Fruit fly (Drosophila melanogaster) whole organism, embryonic: Measurements from ENCODE around the gene CG5731.
A peak's percentile ranks its signal among the peaks of the same experiment; 100 is the strongest.

Source experiments
- CG10267 ChIP-seq: fragments of 200-800 bp; sonication (Bioruptor generic); optimal IDR thresholded peaks from 2 replicates; lab custom pipeline; 2018; ENCODE audit warnings: missing biosample characterization, mild to moderate bottlenecking, missing genetic modification characterization, moderate library complexity
- CG11093 ChIP-seq: fragments of 200-800 bp; sonication (Bioruptor generic); IDR thresholded peaks from 3 replicates; pipeline ENCODE4 v1.3.6; 2022; ENCODE audit warnings: missing biosample characterization, missing genetic modification characterization
- CG12391 ChIP-seq: fragments of 200-800 bp; sonication (Bioruptor generic); optimal IDR thresholded peaks from 3 replicates; lab custom pipeline; 2018; ENCODE audit warnings: missing biosample characterization, mild to moderate bottlenecking, missing genetic modification characterization, moderate library complexity
- CG13296 ChIP-seq: fragments of 200-800 bp; sonication (Bioruptor generic); optimal IDR thresholded peaks from 3 replicates; lab custom pipeline; 2018; ENCODE audit warnings: missing biosample characterization, mild to moderate bottlenecking, missing genetic modification characterization
- CG14050 ChIP-seq: fragments of 200-800 bp; sonication (Bioruptor generic); IDR thresholded peaks from 3 replicates; pipeline ENCODE4 v1.3.6; 2022; ENCODE audit warnings: missing biosample characterization, missing genetic modification characterization
- CG15479 ChIP-seq: fragments of 200-800 bp; sonication (Bioruptor generic); optimal IDR thresholded peaks from 3 replicates; lab custom pipeline; 2019; ENCODE audit warnings: missing biosample characterization, mild to moderate bottlenecking, missing genetic modification characterization, moderate library complexity
- CG1603 ChIP-seq: fragments of 200-800 bp; sonication (Bioruptor generic); optimal IDR thresholded peaks from 2 replicates; lab custom pipeline; 2019; ENCODE audit warnings: missing biosample characterization, mild to moderate bottlenecking, missing genetic modification characterization, moderate library complexity
- CG30020 ChIP-seq: fragments of 200-800 bp; optimal IDR thresholded peaks from 2 replicates; lab custom pipeline; 2019; ENCODE audit warnings: missing biosample characterization, mild to moderate bottlenecking, missing genetic modification characterization, moderate library complexity
- CG4328 ChIP-seq: fragments of 200-800 bp; sonication (Bioruptor generic); optimal IDR thresholded peaks from 3 replicates; lab custom pipeline; 2017; ENCODE audit warnings: missing biosample characterization, missing genetic modification reagents, missing genetic modification characterization
- CG4617 ChIP-seq: fragments of 200-800 bp; sonication (Bioruptor generic); optimal IDR thresholded peaks from 3 replicates; lab custom pipeline; 2016; ENCODE audit warnings: missing biosample characterization, missing genetic modification characterization, borderline replicate concordance
- CG6175 ChIP-seq: fragments of 200-800 bp; sonication (Bioruptor generic); IDR thresholded peaks from 3 replicates; pipeline ENCODE4 v1.3.6; 2022; ENCODE audit warnings: missing biosample characterization, missing genetic modification characterization
- CG6689 ChIP-seq: fragments of 200-800 bp; sonication (Bioruptor generic); IDR thresholded peaks from 2 replicates; pipeline ENCODE4 v1.3.6; 2022; ENCODE audit warnings: missing biosample characterization, missing genetic modification characterization
- CG8765 ChIP-seq: fragments of 200-800 bp; sonication (Bioruptor generic); IDR thresholded peaks from 2 replicates; pipeline ENCODE4 v1.3.6; 2022; ENCODE audit warnings: missing biosample characterization, missing genetic modification characterization
- CG8924 ChIP-seq: fragments of 200-800 bp; optimal IDR thresholded peaks from 3 replicates; lab custom pipeline; 2019; ENCODE audit warnings: missing biosample characterization, mild to moderate bottlenecking, missing genetic modification characterization, moderate library complexity
- Camta ChIP-seq: fragments of 200-800 bp; sonication (Bioruptor generic); optimal IDR thresholded peaks from 2 replicates; lab custom pipeline; 2016; ENCODE audit warnings: missing biosample characterization, missing genetic modification characterization
- Dp ChIP-seq: fragments of 200-800 bp; sonication (Bioruptor generic); optimal IDR thresholded peaks from 2 replicates; lab custom pipeline; 2018; ENCODE audit warnings: missing biosample characterization, mild to moderate bottlenecking, missing genetic modification characterization, moderate library complexity
- E2f2 ChIP-seq: fragments of 200-800 bp; sonication (Bioruptor generic); IDR thresholded peaks from 2 replicates; pipeline ENCODE4 v1.3.6; 2022; ENCODE audit warnings: missing biosample characterization, missing genetic modification characterization
- Ets97D ChIP-seq: fragments of 200-800 bp; sonication (Bioruptor generic); optimal IDR thresholded peaks from 3 replicates; lab custom pipeline; 2016; ENCODE audit warnings: missing biosample characterization, missing genetic modification characterization
- Fer1 ChIP-seq: fragments of 200-800 bp; sonication (Bioruptor generic); optimal IDR thresholded peaks from 2 replicates; lab custom pipeline; 2017; ENCODE audit warnings: missing biosample characterization, mild to moderate bottlenecking, missing genetic modification characterization
- Hsf ChIP-seq: fragments of 200-800 bp; sonication (Bioruptor generic); optimal IDR thresholded peaks from 3 replicates; lab custom pipeline; 2016; ENCODE audit warnings: missing biosample characterization, missing genetic modification characterization
- MESR4 ChIP-seq: fragments of 200-800 bp; sonication (Bioruptor generic); optimal IDR thresholded peaks from 2 replicates; lab custom pipeline; 2018; ENCODE audit warnings: missing biosample characterization, mild to moderate bottlenecking, missing genetic modification characterization, moderate library complexity
- Meics ChIP-seq: fragments of 200-800 bp; sonication (Bioruptor generic); optimal IDR thresholded peaks from 2 replicates; lab custom pipeline; 2017; ENCODE audit warnings: missing biosample characterization, mild to moderate bottlenecking, missing genetic modification characterization
- Rfx ChIP-seq: fragments of 200-800 bp; sonication (Bioruptor generic); IDR thresholded peaks from 2 replicates; pipeline ENCODE4 v1.3.6; 2022; ENCODE audit warnings: missing biosample characterization, missing genetic modification characterization
- Xbp1 ChIP-seq: fragments of 200-800 bp; sonication (Bioruptor generic); optimal IDR thresholded peaks from 3 replicates; lab custom pipeline; 2016; ENCODE audit warnings: missing biosample characterization, mild to moderate bottlenecking, missing genetic modification characterization
- Xrp1 ChIP-seq: fragments of 200-800 bp; sonication (Bioruptor generic); IDR thresholded peaks from 2 replicates; pipeline ENCODE4 v1.3.6; 2022; ENCODE audit warnings: missing biosample characterization, missing genetic modification characterization
- YL-1 ChIP-seq: fragments of 200-800 bp; sonication (Bioruptor generic); optimal IDR thresholded peaks from 3 replicates; lab custom pipeline; 2017; ENCODE audit warnings: missing biosample characterization, mild to moderate bottlenecking, missing genetic modification characterization
- ab ChIP-seq: fragments of 200-800 bp; sonication (Bioruptor generic); optimal IDR thresholded peaks from 2 replicates; lab custom pipeline; 2016; ENCODE audit warnings: missing biosample characterization, missing genetic modification characterization
- bbx ChIP-seq: fragments of 200-800 bp; sonication (Bioruptor generic); IDR thresholded peaks from 2 replicates; pipeline ENCODE4 v1.3.6; 2022; ENCODE audit warnings: missing biosample characterization, missing genetic modification characterization; ENCODE audit not compliant: partially characterized antibody
- cato ChIP-seq: fragments of 200-800 bp; sonication (Bioruptor generic); optimal IDR thresholded peaks from 2 replicates; lab custom pipeline; 2016; ENCODE audit warnings: missing biosample characterization, missing genetic modification characterization, borderline replicate concordance
- crp ChIP-seq, 2 experiments: fragments of 200-800 bp; sonication (Bioruptor generic); optimal IDR thresholded peaks; 2 replicates in 1 of 2; 3 replicates in 1 of 2; lab custom pipeline; 2017; ENCODE audit warnings: missing biosample characterization in 2 of 2, missing genetic modification characterization in 2 of 2, mild to moderate bottlenecking in 1 of 2, moderate library complexity in 1 of 2
- dpn ChIP-seq, 2 experiments: fragments of 200-800 bp; sonication (Bioruptor generic); optimal IDR thresholded peaks; 3 replicates each; lab custom pipeline; 2016; ENCODE audit warnings: missing biosample characterization in 2 of 2, missing genetic modification characterization in 2 of 2
- dysf ChIP-seq: fragments of 200-800 bp; sonication (Bioruptor generic); IDR thresholded peaks from 3 replicates; pipeline ENCODE4 v1.3.6; 2022; ENCODE audit warnings: missing biosample characterization, missing genetic modification characterization
- gfzf ChIP-seq: fragments of 200-800 bp; sonication (Bioruptor generic); optimal IDR thresholded peaks from 2 replicates; lab custom pipeline; 2016; ENCODE audit warnings: missing biosample characterization, mild to moderate bottlenecking, missing genetic modification characterization, moderate library complexity
- gt ChIP-seq: fragments of 200-800 bp; sonication (Bioruptor generic); IDR thresholded peaks from 2 replicates; pipeline ENCODE4 v1.3.6; 2022; ENCODE audit warnings: missing biosample characterization, missing genetic modification characterization
- her ChIP-seq: fragments of 200-800 bp; sonication (Bioruptor generic); optimal IDR thresholded peaks from 2 replicates; lab custom pipeline; 2016; ENCODE audit warnings: missing biosample characterization, missing genetic modification characterization
- hkb ChIP-seq, 2 experiments: fragments of 200-800 bp in 1 of 2; fragments of >200 bp in 1 of 2; sonication (Bioruptor generic) in 1 of 2; IDR thresholded peaks in 1 of 2; optimal IDR thresholded peaks in 1 of 2; 2 replicates each; pipeline versions ENCODE4 v1.3.6 to Lab custom; 2017 to 2022; ENCODE audit warnings: missing biosample characterization in 1 of 2, missing genetic modification characterization in 1 of 2
- kah ChIP-seq: fragments of 200-800 bp; sonication (Bioruptor generic); optimal IDR thresholded peaks from 2 replicates; lab custom pipeline; 2018; ENCODE audit warnings: missing biosample characterization, mild to moderate bottlenecking, missing genetic modification characterization
- kni ChIP-seq: fragments of 200-800 bp; sonication (Bioruptor generic); optimal IDR thresholded peaks from 3 replicates; lab custom pipeline; 2017; ENCODE audit warnings: mild to moderate bottlenecking, missing biosample characterization, missing genetic modification reagents, missing genetic modification characterization
- knrl ChIP-seq: fragments of 200-800 bp; sonication (Bioruptor generic); IDR thresholded peaks from 3 replicates; pipeline ENCODE4 v1.3.6; 2022; ENCODE audit warnings: missing biosample characterization, missing genetic modification characterization; ENCODE audit not compliant: partially characterized antibody
- lola ChIP-seq, 3 experiments: fragments of >200 bp in 2 of 3; fragments of 200-800 bp in 1 of 3; sonication (Bioruptor generic) in 1 of 3; optimal IDR thresholded peaks; 2 replicates each; lab custom pipeline; 2017 to 2019; ENCODE audit warnings: missing biosample characterization in 3 of 3, missing genetic modification characterization in 3 of 3, mild to moderate bottlenecking in 1 of 3, moderate library complexity in 1 of 3
- pb ChIP-seq: fragments of 200-800 bp; sonication (Bioruptor generic); optimal IDR thresholded peaks from 3 replicates; lab custom pipeline; 2016; ENCODE audit warnings: missing biosample characterization, missing genetic modification characterization
- ranshi ChIP-seq: fragments of 200-800 bp; sonication (Bioruptor generic); IDR thresholded peaks from 2 replicates; pipeline ENCODE4 v1.3.6; 2022; ENCODE audit warnings: missing biosample characterization, missing genetic modification characterization
- seq ChIP-seq: fragments of 200-800 bp; sonication (Bioruptor generic); IDR thresholded peaks from 2 replicates; pipeline ENCODE4 v1.3.6; 2022; ENCODE audit warnings: missing biosample characterization, missing genetic modification characterization
- sim ChIP-seq: fragments of 200-800 bp; sonication (Bioruptor generic); IDR thresholded peaks from 2 replicates; pipeline ENCODE4 v1.3.6; 2022; ENCODE audit warnings: missing biosample characterization, missing genetic modification characterization
- slbo ChIP-seq: fragments of 200-800 bp; sonication (Bioruptor generic); IDR thresholded peaks from 2 replicates; pipeline ENCODE4 v1.3.6; 2022; ENCODE audit warnings: missing biosample characterization, missing genetic modification characterization
- vfl ChIP-seq: fragments of 200-800 bp; sonication (Bioruptor generic); optimal IDR thresholded peaks from 2 replicates; lab custom pipeline; 2016; ENCODE audit warnings: missing biosample characterization, missing genetic modification characterization
- zen2 ChIP-seq: fragments of 200-800 bp; sonication (Bioruptor generic); IDR thresholded peaks from 3 replicates; pipeline ENCODE4 v1.3.6; 2022; ENCODE audit warnings: missing biosample characterization, missing genetic modification characterization; ENCODE audit not compliant: partially characterized antibody

CG5731 gene

DNA sequence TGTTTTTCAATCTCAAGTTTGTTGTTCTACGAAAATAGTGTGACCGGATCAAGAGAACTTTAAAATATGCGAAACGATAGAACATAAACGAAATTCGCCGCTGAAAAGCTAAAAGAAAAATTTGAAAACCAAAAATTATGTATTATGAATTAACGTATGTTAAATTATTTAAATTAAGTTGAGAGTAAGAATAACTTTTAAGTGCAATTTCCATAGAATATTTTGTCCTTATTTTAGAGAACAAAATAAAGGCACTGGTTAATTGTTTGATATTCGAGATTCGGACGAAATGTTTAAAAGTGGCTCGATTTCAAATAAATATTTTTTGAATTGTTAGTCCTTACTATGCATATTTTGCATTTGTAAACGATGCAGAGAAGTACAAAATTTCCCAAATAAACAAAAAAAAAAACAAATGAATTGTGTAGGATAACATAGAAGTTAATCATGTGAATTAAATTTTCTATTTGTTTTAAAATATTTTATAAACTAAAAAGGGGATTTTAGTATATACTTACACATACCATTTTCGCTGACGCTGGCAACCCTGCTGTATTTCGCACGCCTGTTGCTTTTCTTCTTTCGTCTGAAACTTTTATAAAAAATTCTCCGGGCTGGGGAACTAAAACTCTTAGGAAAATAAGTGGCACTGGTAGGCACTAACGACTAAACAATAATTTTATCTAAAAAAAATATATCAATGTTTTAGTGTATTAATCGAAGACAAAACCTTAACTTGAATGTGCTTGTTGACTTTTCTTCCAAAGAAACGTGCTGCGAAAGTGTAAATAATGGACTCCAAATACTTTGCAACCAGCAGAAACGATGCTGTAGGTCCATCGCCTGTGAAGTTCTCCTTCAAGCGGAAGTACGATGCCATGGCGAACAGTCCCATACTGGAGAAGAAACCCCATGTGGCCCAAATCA is 1.4 kb upstream of the CG5731 start, which contains the start of the genes CG5727 and ath (continued):
- peak; percentile 32 for TF ChIP-seq CG12391
- TF ChIP-seq Rfx (GFP tag; lab: Robert Waterston, UW), result 0 out of 2 replicates have a peak, but pooled peaks have one; percentile 25
- no peak for TF ChIP-seq Xrp1
- peak; percentile 65 for TF ChIP-seq gfzf
- peak in 1 of 3 experiments; percentile 40 for TF ChIP-seq lola (GFP tag; optimal IDR thresholded peaks at IDR 0.05; lab: Kevin White, UChicago)
- TF ChIP-seq zen2, result no peak
- no peak for TF ChIP-seq kni
- peak; percentile 6 for TF ChIP-seq CG10267 (tag; lab: Kevin White, UChicago)
- TF ChIP-seq pb (GFP tag; lab: Kevin White, UChicago), result no peak
- peak; percentile 88 for TF ChIP-seq kah (GFP tag; lab: Kevin White, UChicago)
- peak; percentile 45 for TF ChIP-seq Fer1
- TF ChIP-seq CG13296, result peak; percentile 51
- TF ChIP-seq, all 482 proteins: peak for 49

- TF ChIP-seq sim (GFP tag; lab: Robert Waterston, UW), result no peak
- peak in 1 of 2 experiments; percentile 31 for TF ChIP-seq crp (GFP tag; optimal IDR thresholded peaks at IDR 0.05; lab: Kevin White, UChicago)
- TF ChIP-seq CG14050 (GFP tag; lab: Robert Waterston, UW), result no peak
- TF ChIP-seq Hsf, result no peak
- TF ChIP-seq vfl (GFP tag; lab: Kevin White, UChicago), result no peak
- peak; percentile 12 for TF ChIP-seq YL-1 (GFP tag; lab: Kevin White, UChicago)
- TF ChIP-seq cato (GFP tag; lab: Kevin White, UChicago), result no peak
- TF ChIP-seq bbx (GFP tag; lab: Robert Waterston, UW), result peak; percentile 24; the same call in 1 of the 2 replicates
- TF ChIP-seq CG15479, result no peak
- TF ChIP-seq CG4328 (GFP tag; lab: Kevin White, UChicago), result no peak
- TF ChIP-seq CG30020 (tag; lab: Kevin White, UChicago), result peak; percentile 19
- no peak for TF ChIP-seq Xbp1 (GFP tag; lab: Kevin White, UChicago)
- TF ChIP-seq MESR4 (GFP tag; lab: Kevin White, UChicago), result peak; percentile 67
- TF ChIP-seq her (GFP tag; lab: Kevin White, UChicago), result no peak
- no peak for TF ChIP-seq gt (GFP tag; lab: Robert Waterston, UW)
- TF ChIP-seq CG1603 (tag; lab: Kevin White, UChicago), result no peak
- TF ChIP-seq CG6175 (GFP tag; lab: Robert Waterston, UW), result no peak
- TF ChIP-seq ranshi (GFP tag; lab: Robert Waterston, UW), result no peak
- no peak for TF ChIP-seq hkb (optimal IDR thresholded peaks at IDR 0.05; lab: Kevin White, UChicago)
- no peak for TF ChIP-seq hkb (GFP tag; IDR thresholded peaks at IDR 0.05; lab: Robert Waterston, UW)
- TF ChIP-seq seq (GFP tag; lab: Robert Waterston, UW), result no peak
- no peak for TF ChIP-seq Meics (GFP tag; lab: Kevin White, UChicago)
- no peak for TF ChIP-seq ab (GFP tag; lab: Kevin White, UChicago)
- peak; percentile 36 for TF ChIP-seq Dp (GFP tag; lab: Kevin White, UChicago)
- peak; percentile 69 for TF ChIP-seq CG4617 (GFP tag; lab: Kevin White, UChicago)
- TF ChIP-seq Camta, result no peak
- no peak for TF ChIP-seq CG8765 (GFP tag; lab: Robert Waterston, UW)
- no peak for TF ChIP-seq dysf
- no peak for TF ChIP-seq CG8924 (tag; lab: Kevin White, UChicago)
- no peak for TF ChIP-seq Ets97D
- TF ChIP-seq E2f2, result peak; percentile 32; the same call in 1 of the 2 replicates
- no peak for TF ChIP-seq CG6689 (GFP tag; lab: Robert Waterston, UW)
- no peak for TF ChIP-seq CG11093 (GFP tag; lab: Robert Waterston, UW)
- TF ChIP-seq slbo (GFP tag; lab: Robert Waterston, UW), result no peak
- TF ChIP-seq dpn (GFP tag; optimal IDR thresholded peaks at IDR 0.05; lab: Kevin White, UChicago), result no peak
- TF ChIP-seq knrl, result no peak
Measured at dm6 chr2L:10206633-10207162, 2.8 kb downstream of the CG5731 start, which contains the start of gene Snx17. Gene Snx17 (minus strand): TSS chr2L:10206961.
